Worm (Caenorhabditis elegans) whole organism, L4 larva: ENCODE results near the gene tbx-9.

Experiments
- F10B5.3 ChIP-seq: sonication (generic microtip); optimal IDR thresholded peaks from 2 replicates; lab custom pipeline; 2016; ENCODE audit warnings: mild to moderate bottlenecking, missing genetic modification characterization, missing compliant biosample characterization
- F37D6.2 ChIP-seq: sonication (generic microtip); optimal IDR thresholded peaks from 2 replicates; lab custom pipeline; 2016; ENCODE audit warnings: mild to moderate bottlenecking, missing genetic modification characterization, missing compliant biosample characterization
- T20F7.1 ChIP-seq: fragments of 200-800 bp; sonication (Bioruptor generic); optimal IDR thresholded peaks from 2 replicates; lab custom pipeline; 2018; ENCODE audit warnings: mild to moderate bottlenecking, missing genetic modification characterization, missing compliant biosample characterization
- Y48G9A.11 ChIP-seq: fragments of 200-800 bp; sonication (Bioruptor generic); IDR thresholded peaks from 2 replicates; pipeline ENCODE4 v1.3.6; 2022; ENCODE audit warnings: missing genetic modification reagents, missing genetic modification characterization, missing compliant biosample characterization
- ZK546.5 ChIP-seq, 2 experiments: sonication (generic microtip); optimal IDR thresholded peaks; 2 replicates each; lab custom pipeline; 2017; ENCODE audit warnings: missing biosample characterization in 2 of 2, missing genetic modification characterization in 2 of 2
- aha-1 ChIP-seq: fragments of 150-350 bp; peaks from one replicate; lab custom pipeline; 2014; ENCODE audit warnings: missing biosample characterization, missing genetic modification characterization
- aly-2 ChIP-seq: sonication (generic microtip); optimal IDR thresholded peaks from 2 replicates; lab custom pipeline; 2018; ENCODE audit warnings: missing biosample characterization, missing genetic modification characterization
- ceh-28 ChIP-seq: fragments of 150-350 bp; optimal IDR thresholded peaks from 2 replicates; lab custom pipeline; 2014; ENCODE audit warnings: missing biosample characterization, missing genetic modification reagents, missing genetic modification characterization
- daf-16 ChIP-seq, 3 experiments: sonication (generic microtip); optimal IDR thresholded peaks; 2 replicates each; lab custom pipeline; 2016 to 2017; ENCODE audit warnings: missing genetic modification characterization in 3 of 3, missing genetic modification reagents in 3 of 3, mild to moderate bottlenecking in 2 of 3, missing compliant biosample characterization in 2 of 3, missing biosample characterization in 1 of 3, moderate library complexity in 1 of 3
- dpl-1 ChIP-seq: fragments of 150-350 bp; optimal IDR thresholded peaks from 2 replicates; lab custom pipeline; 2014; ENCODE audit warnings: missing biosample characterization, missing genetic modification reagents, missing genetic modification characterization
- dve-1 ChIP-seq: sonication (generic microtip); optimal IDR thresholded peaks from 2 replicates; lab custom pipeline; 2017; ENCODE audit warnings: antibody characterized with exemption, mild to moderate bottlenecking, missing genetic modification characterization, missing compliant biosample characterization; ENCODE audit not compliant: insufficient read depth
- fkh-10 ChIP-seq: fragments of 150-350 bp; optimal IDR thresholded peaks from 2 replicates; lab custom pipeline; 2014; ENCODE audit warnings: missing biosample characterization, missing genetic modification reagents, missing genetic modification characterization
- hif-1 ChIP-seq, 2 experiments: sonication (generic microtip); optimal IDR thresholded peaks; 2 replicates each; lab custom pipeline; 2016 to 2017; ENCODE audit warnings: missing compliant biosample characterization in 2 of 2, missing genetic modification characterization in 2 of 2, missing genetic modification reagents in 2 of 2, missing genotype in 2 of 2, mild to moderate bottlenecking in 1 of 2
- hlh-11 ChIP-seq: fragments of 200-800 bp; sonication (Bioruptor generic); optimal IDR thresholded peaks from 2 replicates; lab custom pipeline; 2018; ENCODE audit warnings: mild to moderate bottlenecking, missing genetic modification characterization, missing compliant biosample characterization
- hlh-30 ChIP-seq: sonication (generic microtip); optimal IDR thresholded peaks from 2 replicates; lab custom pipeline; 2017; ENCODE audit warnings: antibody characterized with exemption, mild to moderate bottlenecking, missing genetic modification characterization, missing compliant biosample characterization; ENCODE audit not compliant: insufficient read depth
- hmg-1.1 ChIP-seq: fragments of 200-800 bp; sonication (Bioruptor generic); IDR thresholded peaks from 2 replicates; pipeline ENCODE4 v1.3.6; 2022; ENCODE audit warnings: missing genetic modification reagents, missing genetic modification characterization, missing compliant biosample characterization
- lin-13 ChIP-seq: fragments of 150-350 bp; optimal IDR thresholded peaks from 2 replicates; lab custom pipeline; 2014; ENCODE audit warnings: missing biosample characterization, missing genetic modification reagents, missing genetic modification characterization
- lin-38 ChIP-seq: fragments of 200-800 bp; sonication (Bioruptor generic); IDR thresholded peaks from 2 replicates; pipeline ENCODE4 v1.3.6; 2022; ENCODE audit warnings: missing genetic modification reagents, missing genetic modification characterization, missing compliant biosample characterization
- lsy-2 ChIP-seq, 2 experiments: fragments of 150-350 bp in 1 of 2; sonication (generic microtip) in 1 of 2; optimal IDR thresholded peaks; 2 replicates each; lab custom pipeline; 2014 to 2017; ENCODE audit warnings: missing biosample characterization in 2 of 2, missing genetic modification characterization in 2 of 2
- madf-5 ChIP-seq, 2 experiments: fragments of 200-800 bp; sonication (Bioruptor generic); IDR thresholded peaks; 2 replicates each; pipeline ENCODE4 v1.3.6; 2022; ENCODE audit warnings: missing compliant biosample characterization in 2 of 2, missing genetic modification characterization in 2 of 2
- mep-1 ChIP-seq: fragments of 150-350 bp; sonication (generic microtip); optimal IDR thresholded peaks from 3 replicates; lab custom pipeline; 2014; ENCODE audit warnings: missing biosample characterization, missing genetic modification characterization
- mes-2 ChIP-seq: sonication (generic microtip); optimal IDR thresholded peaks from 2 replicates; lab custom pipeline; 2016; ENCODE audit warnings: missing genotype, mild to moderate bottlenecking, missing genetic modification characterization, missing compliant biosample characterization; ENCODE audit not compliant: poor library complexity, severe bottlenecking
- mxl-2 ChIP-seq: fragments of 200-800 bp; sonication (Bioruptor generic); conservative IDR thresholded peaks from 2 replicates; pipeline ENCODE4 v1.3.6; 2022; ENCODE audit warnings: missing genetic modification reagents, missing genetic modification characterization, missing compliant biosample characterization
- nhr-237 ChIP-seq: sonication (generic microtip); optimal IDR thresholded peaks from 2 replicates; lab custom pipeline; 2017; ENCODE audit warnings: missing biosample characterization, missing genetic modification characterization
- nhr-28 ChIP-seq: fragments of 150-350 bp; optimal IDR thresholded peaks from 2 replicates; lab custom pipeline; 2014; ENCODE audit warnings: missing biosample characterization, missing genetic modification characterization
- nhr-77 ChIP-seq: fragments of 150-350 bp; optimal IDR thresholded peaks from 2 replicates; lab custom pipeline; 2014; ENCODE audit warnings: missing biosample characterization, missing genetic modification characterization
- pha-4 ChIP-seq, 2 experiments: fragments of 150-350 bp in 1 of 2; fragments of 200-800 bp in 1 of 2; sonication (Bioruptor generic) in 1 of 2; IDR thresholded peaks in 1 of 2; optimal IDR thresholded peaks in 1 of 2; 2 replicates each; pipeline versions ENCODE4 v1.3.6 to Lab custom; 2014 to 2022; ENCODE audit warnings: missing genetic modification characterization in 2 of 2, missing genetic modification reagents in 2 of 2, missing biosample characterization in 1 of 2, missing compliant biosample characterization in 1 of 2
- php-3 ChIP-seq: fragments of 200-800 bp; sonication (Bioruptor generic); IDR thresholded peaks from 2 replicates; pipeline ENCODE4 v1.3.6; 2022; ENCODE audit warnings: missing genetic modification reagents, missing genetic modification characterization, missing compliant biosample characterization
- pqm-1 ChIP-seq: sonication (generic microtip); optimal IDR thresholded peaks from 2 replicates; lab custom pipeline; 2017; ENCODE audit warnings: missing biosample characterization, missing genetic modification characterization
- rbr-2 ChIP-seq: sonication (generic microtip); optimal IDR thresholded peaks from 2 replicates; lab custom pipeline; 2016; ENCODE audit warnings: missing genotype, missing genetic modification characterization, missing compliant biosample characterization
- unc-130 ChIP-seq: sonication (generic microtip); optimal IDR thresholded peaks from 2 replicates; lab custom pipeline; 2016; ENCODE audit warnings: missing genetic modification reagents, missing genetic modification characterization, missing compliant biosample characterization
- unc-62 ChIP-seq, 3 experiments: fragments of 150-350 bp in 1 of 3; sonication (generic microtip); optimal IDR thresholded peaks in 2 of 3; peaks in 1 of 3; 1 replicate in 1 of 3; 2 replicates in 2 of 3; lab custom pipeline; 2014 to 2017; ENCODE audit warnings: missing biosample characterization in 3 of 3, missing genetic modification characterization in 3 of 3, missing genetic modification reagents in 3 of 3, missing genotype in 1 of 3
- vab-7 ChIP-seq: fragments of 200-800 bp; sonication (Bioruptor generic); IDR thresholded peaks from 2 replicates; pipeline ENCODE4 v1.3.6; 2022; ENCODE audit warnings: missing genetic modification reagents, missing genetic modification characterization, missing compliant biosample characterization
- zip-2 ChIP-seq: fragments of 150-350 bp; optimal IDR thresholded peaks from 2 replicates; lab custom pipeline; 2014; ENCODE audit warnings: missing biosample characterization, missing genetic modification characterization
- ztf-7 ChIP-seq: fragments of 150-350 bp; optimal IDR thresholded peaks from 2 replicates; lab custom pipeline; 2014; ENCODE audit warnings: missing biosample characterization, missing genetic modification characterization

Gene tbx-9

DNA sequence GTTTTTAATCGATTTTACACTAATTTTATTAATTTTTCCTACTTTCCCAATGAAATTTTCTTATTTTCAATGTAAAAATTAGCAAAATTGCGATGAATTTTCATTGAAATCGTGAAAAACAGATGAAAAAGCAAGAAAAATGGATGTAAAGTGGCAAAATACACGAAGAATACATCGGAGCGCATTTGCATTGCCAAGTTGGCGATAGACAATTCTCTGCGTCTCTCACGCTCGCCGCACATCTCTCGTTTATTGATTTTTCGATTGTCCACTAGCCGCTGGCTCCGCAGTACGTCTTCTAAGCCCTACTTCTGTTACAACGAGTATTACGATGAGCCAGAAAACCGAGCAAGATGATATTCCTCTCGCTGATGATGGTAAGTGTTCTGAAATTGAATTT is 22.9 kb downstream of the tbx-9 start, which contains the start of gene unc-69:
Gene unc-69 (plus strand): TSS at position 185 of the 400 bp plus-strand sequence.
- no peak for TF ChIP-seq daf-16 (GFP tag; optimal IDR thresholded peaks at IDR 0.05; lab: Kevin White, UChicago)
- TF ChIP-seq daf-16 (tag; optimal IDR thresholded peaks at IDR 0.05; lab: Kevin White, UChicago): peak; percentile 40
- TF ChIP-seq aly-2 (tag; lab: Kevin White, UChicago): no peak
- peak; percentile 69 for TF ChIP-seq ceh-28
- peak; percentile 93 for TF ChIP-seq lin-38 (GFP tag; lab: Robert Waterston, UW)
- peak; percentile 26 for TF ChIP-seq F37D6.2
- peak; percentile 60 for TF ChIP-seq rbr-2
- TF ChIP-seq mep-1: peak; percentile 29
- TF ChIP-seq php-3 (GFP tag; lab: Robert Waterston, UW): no peak
- peak; percentile 45 for TF ChIP-seq dpl-1 (GFP tag; lab: Kevin White, UChicago)
- no peak for TF ChIP-seq vab-7 (GFP tag; lab: Robert Waterston, UW)
- no peak for TF ChIP-seq ZK546.5 (tag; optimal IDR thresholded peaks at IDR 0.05; lab: Kevin White, UChicago)
- peak; percentile 61 for TF ChIP-seq hlh-30 (tag; lab: Kevin White, UChicago)
- TF ChIP-seq hmg-1.1 (GFP tag; lab: Robert Waterston, UW): peak; percentile 70
- peak; percentile 45 for TF ChIP-seq lin-13 (GFP tag; lab: Kevin White, UChicago)
- TF ChIP-seq lsy-2 (tag; optimal IDR thresholded peaks at IDR 0.05; lab: Kevin White, UChicago): peak in 1 of 2 experiments; percentile 79
- no peak for TF ChIP-seq pha-4 (GFP tag; IDR thresholded peaks at IDR 0.05; lab: Robert Waterston, UW)
- TF ChIP-seq pha-4 (tag; optimal IDR thresholded peaks at IDR 0.05; lab: Kevin White, UChicago): peak; percentile 7
- peak; percentile 18 for TF ChIP-seq nhr-28
- TF ChIP-seq mes-2: peak; percentile 71
- peak; percentile 12 for TF ChIP-seq hlh-11 (tag; lab: Kevin White, UChicago)
- TF ChIP-seq zip-2: no peak
- peak in 1 of 2 experiments; percentile 44 for TF ChIP-seq hif-1 (tag; optimal IDR thresholded peaks at IDR 0.05; lab: Kevin White, UChicago)
- TF ChIP-seq, all 104 proteins: peak for 16

- TF ChIP-seq hmg-1.1 (GFP tag; lab: Robert Waterston, UW) (no peak), fkh-10 (no peak), Y48G9A.11 (no peak), nhr-237 (tag; lab: Kevin White, UChicago) (no peak), madf-5 (GFP tag; IDR thresholded peaks at IDR 0.05; lab: Robert Waterston, UW) (no peak)
Observed at ce11 chrIII:10318062-10318609, 23.5 kb downstream of the tbx-9 start, which contains the start of the genes unc-50 and ostf-4. Gene unc-50 (minus strand): TSS chrIII:10318162. Gene ostf-4 (minus strand): TSS chrIII:10318559.

DNA sequence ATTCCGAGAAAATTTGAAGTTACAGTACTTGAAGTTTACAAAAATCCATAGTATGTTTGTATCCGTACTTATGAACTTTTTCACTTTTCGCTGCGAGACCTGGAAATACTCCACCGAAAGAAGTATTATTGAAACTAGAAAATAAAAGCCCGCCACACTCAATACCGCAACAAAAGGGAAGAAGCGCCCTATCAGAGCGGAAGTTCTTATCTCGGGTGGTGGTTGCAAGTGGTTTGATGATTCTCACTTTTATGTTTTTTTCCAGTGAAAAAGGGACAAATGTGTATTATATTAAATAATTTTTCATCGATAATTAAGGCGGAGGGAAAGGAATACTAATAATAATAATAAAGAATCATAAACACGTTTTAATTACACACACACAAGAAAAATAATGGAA is 27.4 kb downstream of the tbx-9 start:
- TF ChIP-seq aha-1 (tag; lab: Kevin White, UChicago) (no peak), F10B5.3 (tag; lab: Kevin White, UChicago) (no peak), rbr-2 (no peak), mxl-2 (no peak), unc-130 (no peak), unc-62 (GFP tag; optimal IDR thresholded peaks at IDR 0.05 in 1 of 2; lab: Kevin White, UChicago) (no peak), unc-62 (tag; optimal IDR thresholded peaks at IDR 0.05; lab: Kevin White, UChicago) (no peak), pqm-1 (tag; lab: Kevin White, UChicago) (peak; percentile 73), T20F7.1 (GFP tag; lab: Kevin White, UChicago) (no peak), nhr-28 (peak; percentile 21), dve-1 (tag; lab: Kevin White, UChicago) (peak; percentile 1), nhr-77 (peak; percentile 7), ztf-7 (tag; lab: Kevin White, UChicago) (no peak)
